Fruit fly (Drosophila melanogaster) whole organism, prepupa: Measurements from ENCODE around the gene Mlc2.

Experiments used
- Blimp-1 ChIP-seq: fragments of 200-800 bp; sonication (Bioruptor generic); optimal IDR thresholded peaks from 3 replicates; lab custom pipeline; 2017; ENCODE audit warnings: missing biosample characterization, missing genetic modification characterization, mild to moderate bottlenecking, moderate library complexity, missing genetic modification reagents
- CG10631 ChIP-seq: fragments of 200-800 bp; sonication (Bioruptor generic); optimal IDR thresholded peaks from 2 replicates; lab custom pipeline; 2016; ENCODE audit warnings: missing biosample characterization, missing genetic modification characterization
- CG10669 ChIP-seq: fragments of 200-800 bp; sonication (Bioruptor generic); optimal IDR thresholded peaks from 3 replicates; lab custom pipeline; 2018; ENCODE audit warnings: missing biosample characterization, mild to moderate bottlenecking, missing genetic modification characterization, moderate library complexity
- CG11294 ChIP-seq: fragments of 200-800 bp; sonication (Bioruptor generic); IDR thresholded peaks from 2 replicates; pipeline ENCODE4 v1.3.6; 2022; ENCODE audit warnings: missing biosample characterization, missing genetic modification characterization
- CG11762 ChIP-seq: fragments of 200-800 bp; sonication (Bioruptor generic); optimal IDR thresholded peaks from 3 replicates; lab custom pipeline; 2016; ENCODE audit warnings: missing biosample characterization, missing genetic modification characterization; ENCODE audit not compliant: insufficient read depth
- CG11902 ChIP-seq: fragments of 200-800 bp; sonication (Bioruptor generic); optimal IDR thresholded peaks from 3 replicates; lab custom pipeline; 2016; ENCODE audit warnings: missing biosample characterization, missing genetic modification characterization
- CG16779 ChIP-seq: fragments of 200-800 bp; sonication (Bioruptor generic); optimal IDR thresholded peaks from 3 replicates; lab custom pipeline; 2017; ENCODE audit warnings: missing biosample characterization, mild to moderate bottlenecking, missing genetic modification characterization
- CG3032 ChIP-seq: fragments of 200-800 bp; optimal IDR thresholded peaks from 2 replicates; lab custom pipeline; 2019; ENCODE audit warnings: missing biosample characterization, mild to moderate bottlenecking, missing genetic modification characterization, moderate library complexity
- CG4318 ChIP-seq: fragments of 200-800 bp; sonication (Bioruptor generic); optimal IDR thresholded peaks from 3 replicates; lab custom pipeline; 2017; ENCODE audit warnings: missing biosample characterization, mild to moderate bottlenecking, missing genetic modification characterization
- CG6163 ChIP-seq: fragments of 200-800 bp; sonication (Bioruptor generic); IDR thresholded peaks from 3 replicates; pipeline ENCODE4 v1.3.6; 2022; ENCODE audit warnings: missing biosample characterization, missing genetic modification characterization
- CG6276 ChIP-seq: fragments of 200-800 bp; sonication (Bioruptor generic); optimal IDR thresholded peaks from 2 replicates; lab custom pipeline; 2017; ENCODE audit warnings: missing biosample characterization, mild to moderate bottlenecking, missing genetic modification characterization
- CG6792 ChIP-seq: fragments of 200-800 bp; sonication (Bioruptor generic); optimal IDR thresholded peaks from 3 replicates; lab custom pipeline; 2016; ENCODE audit warnings: missing biosample characterization, missing genetic modification characterization
- CG6854 ChIP-seq: fragments of 200-800 bp; sonication (Bioruptor generic); optimal IDR thresholded peaks from 2 replicates; lab custom pipeline; 2017; ENCODE audit warnings: missing biosample characterization, mild to moderate bottlenecking, missing genetic modification characterization
- CG7368 ChIP-seq: fragments of 200-800 bp; sonication (Bioruptor generic); optimal IDR thresholded peaks from 3 replicates; lab custom pipeline; 2016; ENCODE audit warnings: missing biosample characterization, missing genetic modification characterization
- CG8119 ChIP-seq: fragments of 200-800 bp; sonication (Bioruptor generic); IDR thresholded peaks from 3 replicates; pipeline ENCODE4 v1.3.6; 2022; ENCODE audit warnings: missing biosample characterization, missing genetic modification characterization
- CG8632 ChIP-seq: fragments of 200-800 bp; sonication (Bioruptor generic); optimal IDR thresholded peaks from 3 replicates; lab custom pipeline; 2016; ENCODE audit warnings: missing biosample characterization, missing genetic modification characterization
- CG9139 ChIP-seq: fragments of 200-800 bp; sonication (Bioruptor generic); optimal IDR thresholded peaks from 3 replicates; lab custom pipeline; 2017; ENCODE audit warnings: missing biosample characterization, mild to moderate bottlenecking, missing genetic modification characterization
- Eip75B ChIP-seq: fragments of 200-800 bp; sonication (Bioruptor generic); optimal IDR thresholded peaks from 3 replicates; lab custom pipeline; 2016; ENCODE audit warnings: missing biosample characterization, missing genetic modification characterization
- Eip78C ChIP-seq: fragments of 200-800 bp; sonication (Bioruptor generic); peaks from one replicate; lab custom pipeline; 2016; ENCODE audit warnings: missing biosample characterization, missing genetic modification characterization
- Ets96B ChIP-seq: fragments of 200-800 bp; optimal IDR thresholded peaks from 2 replicates; lab custom pipeline; 2019; ENCODE audit warnings: missing biosample characterization, mild to moderate bottlenecking, missing genetic modification characterization, moderate library complexity
- Gug ChIP-seq: fragments of 200-800 bp; sonication (Bioruptor generic); IDR thresholded peaks from 2 replicates; pipeline ENCODE4 v1.3.6; 2022; ENCODE audit warnings: missing biosample characterization, missing genetic modification characterization
- Hr38 ChIP-seq: sonication (Bioruptor generic); optimal IDR thresholded peaks from 2 replicates; lab custom pipeline; 2016; ENCODE audit warnings: missing biosample characterization, missing genetic modification characterization
- Hr39 ChIP-seq: fragments of 200-800 bp; sonication (Bioruptor generic); optimal IDR thresholded peaks from 2 replicates; lab custom pipeline; 2016; ENCODE audit warnings: missing biosample characterization, missing genetic modification characterization
- Lpt ChIP-seq: fragments of 200-800 bp; sonication (Bioruptor generic); optimal IDR thresholded peaks from 3 replicates; lab custom pipeline; 2016; ENCODE audit warnings: missing biosample characterization, missing genetic modification characterization
- Met ChIP-seq: fragments of 200-800 bp; sonication (Bioruptor generic); optimal IDR thresholded peaks from 3 replicates; lab custom pipeline; 2016; ENCODE audit warnings: missing biosample characterization, missing genetic modification characterization
- OdsH ChIP-seq: fragments of 200-800 bp; sonication (Bioruptor generic); optimal IDR thresholded peaks from 3 replicates; lab custom pipeline; 2016; ENCODE audit warnings: missing biosample characterization, missing genetic modification characterization
- Sox102F ChIP-seq: fragments of 200-800 bp; sonication (Bioruptor generic); optimal IDR thresholded peaks from 2 replicates; lab custom pipeline; 2016; ENCODE audit warnings: missing biosample characterization, mild to moderate bottlenecking, missing genetic modification characterization
- Sox14 ChIP-seq: fragments of 200-800 bp; sonication (Bioruptor generic); optimal IDR thresholded peaks from 3 replicates; lab custom pipeline; 2016; ENCODE audit warnings: missing biosample characterization, missing genetic modification characterization
- Sox15 ChIP-seq: fragments of 200-800 bp; sonication (Bioruptor generic); optimal IDR thresholded peaks from 3 replicates; lab custom pipeline; 2016; ENCODE audit warnings: missing biosample characterization, missing genetic modification characterization
- cyc ChIP-seq: fragments of 200-800 bp; sonication (Bioruptor generic); optimal IDR thresholded peaks from 3 replicates; lab custom pipeline; 2016; ENCODE audit warnings: missing biosample characterization, missing genetic modification characterization
- dac ChIP-seq: fragments of 200-800 bp; sonication (Bioruptor generic); optimal IDR thresholded peaks from 2 replicates; lab custom pipeline; 2017; ENCODE audit warnings: missing biosample characterization, mild to moderate bottlenecking, missing genetic modification characterization
- dsx ChIP-seq: fragments of 200-800 bp; optimal IDR thresholded peaks from 3 replicates; lab custom pipeline; 2019; ENCODE audit warnings: missing biosample characterization, mild to moderate bottlenecking, missing genetic modification characterization, moderate library complexity; ENCODE audit not compliant: poor library complexity, severe bottlenecking
- eg ChIP-seq: fragments of 200-800 bp; sonication (Bioruptor generic); IDR thresholded peaks from 3 replicates; pipeline ENCODE4 v1.3.6; 2022; ENCODE audit warnings: missing biosample characterization, missing genetic modification characterization
- esn ChIP-seq: fragments of 200-800 bp; sonication (Bioruptor generic); optimal IDR thresholded peaks from 2 replicates; lab custom pipeline; 2016; ENCODE audit warnings: missing biosample characterization, mild to moderate bottlenecking, missing genetic modification characterization, moderate library complexity
- fkh ChIP-seq: fragments of 200-800 bp; sonication (Bioruptor generic); optimal IDR thresholded peaks from 3 replicates; lab custom pipeline; 2017; ENCODE audit warnings: missing biosample characterization, mild to moderate bottlenecking, missing genetic modification characterization, moderate library complexity
- lz ChIP-seq: fragments of 200-800 bp; sonication (Bioruptor generic); optimal IDR thresholded peaks from 3 replicates; lab custom pipeline; 2016; ENCODE audit warnings: missing biosample characterization, missing genetic modification characterization
- salr ChIP-seq, 2 experiments: fragments of 200-800 bp; sonication (Bioruptor generic); optimal IDR thresholded peaks; 3 replicates each; lab custom pipeline; 2016 to 2018; ENCODE audit warnings: missing biosample characterization in 2 of 2, missing genetic modification characterization in 2 of 2, mild to moderate bottlenecking in 1 of 2
- svp ChIP-seq: fragments of 200-800 bp; sonication (Bioruptor generic); peaks from one replicate; lab custom pipeline; 2016; ENCODE audit warnings: missing biosample characterization, missing genetic modification characterization
- topi ChIP-seq: fragments of 200-800 bp; sonication (Bioruptor generic); optimal IDR thresholded peaks from 3 replicates; lab custom pipeline; 2016; ENCODE audit warnings: missing biosample characterization, missing genetic modification characterization

The Mlc2 gene

DNA sequence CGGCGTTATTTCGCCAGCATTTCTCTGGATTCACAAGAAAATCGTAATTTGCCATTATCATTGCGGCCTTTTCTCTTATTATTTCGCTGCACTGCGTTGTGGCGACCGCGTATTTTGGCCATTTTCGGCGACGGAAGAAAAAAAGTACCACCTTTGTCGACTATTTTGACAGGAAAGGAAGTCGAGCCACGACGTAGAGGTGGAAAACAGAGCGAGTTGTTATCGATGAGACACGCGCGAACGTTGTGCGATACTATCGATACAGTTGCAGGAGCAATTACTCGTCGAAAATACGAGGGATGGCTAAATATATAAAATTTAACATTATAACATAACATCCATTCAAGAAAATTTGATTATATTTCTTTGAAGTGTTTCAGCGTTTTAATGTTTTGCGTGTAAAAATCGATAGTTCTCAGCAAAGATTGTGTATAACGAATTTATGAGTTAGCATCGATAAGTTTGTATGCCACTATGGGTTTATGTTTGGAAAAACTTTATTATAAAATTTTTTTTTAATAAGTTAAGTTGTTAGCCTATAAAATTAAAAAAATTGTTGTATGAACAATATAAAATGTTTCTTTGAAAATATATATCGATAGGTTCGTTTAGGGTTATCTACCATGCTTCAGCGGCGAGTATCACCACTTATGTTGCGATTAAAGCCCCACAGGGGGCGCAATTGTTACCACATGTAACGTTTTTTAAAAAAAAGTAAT lies 34.6 kb upstream of the Mlc2 start, which contains the start of gene RpS7 (continued):
- TF ChIP-seq CG10669 (peak; percentile 63), CG10631 (peak; percentile 56), Eip75B (GFP tag; lab: Kevin White, UChicago) (peak; percentile 37), Gug (GFP tag; lab: Robert Waterston, UW) (peak; percentile 61; the same call in 1 of the 2 replicates), Met (GFP tag; lab: Kevin White, UChicago) (peak; percentile 59), CG11902 (GFP tag; lab: Kevin White, UChicago) (no peak), dsx (GFP tag; lab: Kevin White, UChicago) (peak; percentile 17), CG11762 (GFP tag; lab: Kevin White, UChicago) (peak; percentile 43), CG3032 (tag; lab: Kevin White, UChicago) (peak; percentile 47), salr (GFP tag; optimal IDR thresholded peaks at IDR 0.05; lab: Kevin White, UChicago) (peak; percentile 8 to 61), CG8119 (peak; percentile 42; the same call in 2 of the 3 replicates), svp (GFP tag; lab: Kevin White, UChicago) (peak; percentile 84), Sox102F (GFP tag; lab: Kevin White, UChicago) (peak; percentile 73), Lpt (no peak), Sox14 (peak; percentile 30), CG6163 (GFP tag; lab: Robert Waterston, UW) (peak; percentile 69), OdsH (GFP tag; lab: Kevin White, UChicago) (peak; percentile 54), lz (peak; percentile 57), CG11294 (no peak), Ets96B (tag; lab: Kevin White, UChicago) (peak; percentile 39), Blimp-1 (GFP tag; lab: Kevin White, UChicago) (peak; percentile 49), Sox15 (no peak), topi (GFP tag; lab: Kevin White, UChicago) (peak; percentile 73), Hr39 (GFP tag; lab: Kevin White, UChicago) (peak; percentile 34), CG8632 (peak; percentile 59), CG6854 (peak; percentile 94), CG9139 (GFP tag; lab: Kevin White, UChicago) (peak; percentile 76)

DNA sequence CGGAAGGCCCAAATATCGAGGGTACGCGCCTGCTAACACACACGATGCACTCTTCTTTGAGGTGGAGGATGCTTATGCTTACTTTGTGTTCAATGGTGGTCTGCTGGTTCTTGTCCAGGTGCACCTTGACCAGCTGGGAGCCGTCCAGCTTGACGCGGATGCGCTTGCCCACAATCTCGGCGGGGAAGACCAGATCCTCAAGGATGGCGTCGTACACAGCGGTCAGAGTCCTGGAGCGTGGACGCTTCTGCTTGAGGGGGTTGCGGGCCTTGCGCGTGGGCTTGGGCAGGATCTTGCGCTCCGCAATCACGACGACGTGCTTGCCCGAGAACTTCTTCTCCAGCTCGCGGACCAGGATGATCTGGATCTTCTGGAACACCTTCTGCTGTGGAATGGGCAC lies 33.7 kb upstream of the Mlc2 start:
- TF ChIP-seq CG7368 (GFP tag; lab: Kevin White, UChicago) (no peak), dac (GFP tag; lab: Kevin White, UChicago) (no peak), eg (GFP tag; lab: Robert Waterston, UW) (no peak), CG6276 (GFP tag; lab: Kevin White, UChicago) (no peak), Blimp-1 (GFP tag; lab: Kevin White, UChicago) (no peak)

DNA sequence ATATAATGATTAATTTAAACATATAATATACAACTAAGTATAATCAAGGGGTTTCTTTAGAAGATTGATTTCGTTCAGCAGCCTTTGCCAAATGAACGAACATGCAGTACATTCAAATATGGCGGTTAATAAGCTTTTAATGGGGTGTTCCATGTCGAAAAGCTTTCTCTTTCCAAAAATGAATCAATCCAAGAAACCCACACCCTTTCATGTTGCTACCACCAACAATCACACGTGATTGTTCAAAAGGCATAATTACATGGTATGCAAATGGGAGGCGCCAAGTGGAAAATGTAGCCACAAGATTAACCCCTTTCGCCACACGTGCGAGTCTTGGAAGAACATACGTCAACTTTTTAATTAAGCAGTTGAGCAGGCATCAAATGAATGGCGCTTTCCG lies 31.6 kb upstream of the Mlc2 start:
- TF ChIP-seq Eip78C (GFP tag; lab: Kevin White, UChicago) = peak; percentile 4
- TF ChIP-seq esn (GFP tag; lab: Kevin White, UChicago) = peak; percentile 1
- TF ChIP-seq CG16779 (tag; lab: Kevin White, UChicago) = no peak
- no peak for TF ChIP-seq lz
- TF ChIP-seq CG6792 (GFP tag; lab: Kevin White, UChicago) = no peak
- TF ChIP-seq CG4318 (GFP tag; lab: Kevin White, UChicago) = no peak
- no peak for TF ChIP-seq cyc
- no peak for TF ChIP-seq Sox14
- no peak for TF ChIP-seq fkh
- no peak for TF ChIP-seq CG10631
- TF ChIP-seq Sox15 = no peak
- TF ChIP-seq CG9139 (GFP tag; lab: Kevin White, UChicago) = no peak
- no peak for TF ChIP-seq Hr38 (GFP tag; lab: Kevin White, UChicago)
- 0 out of 3 replicates have a peak, but pooled peaks have one; percentile 10 for TF ChIP-seq eg (GFP tag; lab: Robert Waterston, UW)
